2 fruit fly cellular contexts compared by ENCODE assay signal in the genomic region with DNA sequence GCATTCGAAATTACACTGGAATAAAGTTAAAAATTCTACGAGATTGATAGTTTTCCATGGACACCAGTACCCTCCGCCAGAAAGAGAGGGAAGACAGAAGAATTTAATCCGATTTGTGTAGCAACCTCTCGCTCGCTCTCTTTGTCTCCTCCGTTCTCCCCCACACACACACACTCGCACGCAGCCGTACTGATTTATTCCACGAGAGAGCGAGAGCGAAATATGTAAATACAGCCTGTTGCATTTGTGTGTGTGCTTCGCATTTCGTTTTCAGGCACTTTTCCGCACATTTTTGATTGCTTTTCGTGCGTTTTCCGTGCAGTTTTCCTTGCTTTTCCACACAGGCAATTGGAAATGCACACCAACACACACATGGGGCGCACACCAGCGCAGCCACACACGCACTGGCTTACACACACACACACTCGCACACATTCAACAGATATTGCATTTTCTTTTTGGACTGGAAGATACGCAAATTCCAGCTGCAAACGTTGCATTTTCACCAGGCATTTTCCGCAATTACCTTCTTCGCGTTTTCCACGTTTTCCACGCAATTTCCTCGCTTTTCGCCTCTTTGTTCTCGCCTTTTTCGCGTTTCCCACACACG.
A peak's percentile ranks its signal among the peaks of the same experiment; 100 is the strongest.
TF ChIP-seq lines count a peak whose summit lies in the region.

No protein-coding gene starts in this region.

TF ChIP-seq in whole organism, embryonic, 481 proteins besides CTCF, POLR2A, EP300 and RAD21 (continued from another document):
- no peak for TF ChIP-seq CG13894 (tag; optimal IDR thresholded peaks at IDR 0.05; lab: Kevin White, UChicago)
- TF ChIP-seq CG7372 (GFP tag; IDR thresholded peaks at IDR 0.05; lab: Robert Waterston, UW), result no peak
- no peak for TF ChIP-seq Dref (GFP tag; IDR thresholded peaks at IDR 0.05; lab: Robert Waterston, UW)
- TF ChIP-seq abd-A (tag; optimal IDR thresholded peaks at IDR 0.05; lab: Kevin White, UChicago), result peak; percentile 22
- TF ChIP-seq CG34422 (GFP tag; IDR thresholded peaks at IDR 0.05; lab: Robert Waterston, UW), result peak; percentile 45; the same call in 1 of the 3 replicates
- TF ChIP-seq Xrp1 (GFP tag; IDR thresholded peaks at IDR 0.05; lab: Robert Waterston, UW), result 0 out of 2 replicates have a peak, but pooled peaks have one; percentile 36
- TF ChIP-seq nerfin-1 (tag; optimal IDR thresholded peaks at IDR 0.05; lab: Kevin White, UChicago), result peak; percentile 24
- TF ChIP-seq otp (GFP tag; IDR thresholded peaks at IDR 0.05; lab: Robert Waterston, UW), result 0 out of 3 replicates have a peak, but pooled peaks have one; percentile 27
- peak; percentile 68 for TF ChIP-seq Med (GFP tag; lab: Kevin White, UChicago)
- no peak for TF ChIP-seq NC2β (GFP tag; optimal IDR thresholded peaks at IDR 0.05; lab: Kevin White, UChicago)
- peak; percentile 64 for TF ChIP-seq ewg (GFP tag; optimal IDR thresholded peaks at IDR 0.05; lab: Kevin White, UChicago)
- peak; percentile 98 for TF ChIP-seq CG8478 (optimal IDR thresholded peaks at IDR 0.05; lab: Kevin White, UChicago)
- peak; percentile 5 for TF ChIP-seq Myb (GFP tag; optimal IDR thresholded peaks at IDR 0.05; lab: Kevin White, UChicago)
- TF ChIP-seq HHEX (GFP tag; optimal IDR thresholded peaks at IDR 0.05; lab: Kevin White, UChicago), result no peak
- TF ChIP-seq CG4617 (GFP tag; optimal IDR thresholded peaks at IDR 0.05; lab: Kevin White, UChicago; ENCODE audit: borderline replicate concordance), result peak; percentile 84
- TF ChIP-seq cg (GFP tag; optimal IDR thresholded peaks at IDR 0.05; lab: Kevin White, UChicago), result peak; percentile 99
- peak; percentile 97 for TF ChIP-seq sd (tag; optimal IDR thresholded peaks at IDR 0.05; lab: Kevin White, UChicago)
- TF ChIP-seq Taf1 (GFP tag; IDR thresholded peaks at IDR 0.05; lab: Robert Waterston, UW), result no peak
- TF ChIP-seq CG9437 (GFP tag; optimal IDR thresholded peaks at IDR 0.05; lab: Kevin White, UChicago), result no peak
- peak; percentile 11; the same call in 1 of the 2 replicates for TF ChIP-seq sna (GFP tag; IDR thresholded peaks at IDR 0.05; lab: Robert Waterston, UW; ENCODE audit: partially characterized antibody)
- no peak for TF ChIP-seq grn (GFP tag; optimal IDR thresholded peaks at IDR 0.05; lab: Kevin White, UChicago)
- no peak for TF ChIP-seq CG7987 (GFP tag; optimal IDR thresholded peaks at IDR 0.05; lab: Kevin White, UChicago)
- peak; percentile 66 for TF ChIP-seq kni (GFP tag; optimal IDR thresholded peaks at IDR 0.05; lab: Kevin White, UChicago)
- peak; percentile 73 for TF ChIP-seq zf30C (GFP tag; optimal IDR thresholded peaks at IDR 0.05; lab: Kevin White, UChicago)
- peak; percentile 85 for TF ChIP-seq CG15479 (GFP tag; optimal IDR thresholded peaks at IDR 0.05; lab: Kevin White, UChicago)
- no peak for TF ChIP-seq CG3995 (GFP tag; optimal IDR thresholded peaks at IDR 0.05; lab: Kevin White, UChicago)
- no peak for TF ChIP-seq prd (optimal IDR thresholded peaks at IDR 0.05; lab: Kevin White, UChicago)
- no peak for TF ChIP-seq prd (GFP tag; IDR thresholded peaks at IDR 0.05; lab: Robert Waterston, UW)
- no peak for TF ChIP-seq dysf (GFP tag; IDR thresholded peaks at IDR 0.05; lab: Robert Waterston, UW)
- 0 out of 2 replicates have a peak, but pooled peaks have one; percentile 13 for TF ChIP-seq Atf6 (GFP tag; IDR thresholded peaks at IDR 0.05; lab: Robert Waterston, UW)
- peak; percentile 97 for TF ChIP-seq scrt (GFP tag; optimal IDR thresholded peaks at IDR 0.05; lab: Kevin White, UChicago)
- TF ChIP-seq ken (GFP tag; IDR thresholded peaks at IDR 0.05; lab: Robert Waterston, UW), result no peak
- no peak for TF ChIP-seq Dfd (GFP tag; optimal IDR thresholded peaks at IDR 0.05; lab: Kevin White, UChicago)
- TF ChIP-seq sqz (GFP tag; optimal IDR thresholded peaks at IDR 0.05; lab: Kevin White, UChicago), result no peak
- peak; percentile 70 for TF ChIP-seq Elba2 (GFP tag; optimal IDR thresholded peaks at IDR 0.05; lab: Kevin White, UChicago)
- peak; percentile 7 for TF ChIP-seq CG12769 (tag; optimal IDR thresholded peaks at IDR 0.05; lab: Kevin White, UChicago)
- no peak for TF ChIP-seq H2.0 (GFP tag; IDR thresholded peaks at IDR 0.05; lab: Robert Waterston, UW)
- peak; percentile 50; the same call in 1 of the 2 replicates for TF ChIP-seq CG4360 (GFP tag; IDR thresholded peaks at IDR 0.05; lab: Robert Waterston, UW)
- peak; percentile 79 for TF ChIP-seq CG1832 (GFP tag; optimal IDR thresholded peaks at IDR 0.05; lab: Kevin White, UChicago)
- TF ChIP-seq vvl (GFP tag; IDR thresholded peaks at IDR 0.05; lab: Robert Waterston, UW), result peak; percentile 72
- peak; percentile 70; the same call in 2 of the 4 replicates for TF ChIP-seq chinmo (GFP tag; IDR thresholded peaks at IDR 0.05; lab: Robert Waterston, UW; ENCODE audit: partially characterized antibody)
- peak; percentile 43 for TF ChIP-seq Nf-YC (tag; optimal IDR thresholded peaks at IDR 0.05; lab: Kevin White, UChicago)
- TF ChIP-seq HLHmδ (GFP tag; optimal IDR thresholded peaks at IDR 0.05; lab: Kevin White, UChicago), result no peak
- no peak for TF ChIP-seq CG14667 (GFP tag; IDR thresholded peaks at IDR 0.05; lab: Robert Waterston, UW)
- no peak for TF ChIP-seq CG4328 (GFP tag; optimal IDR thresholded peaks at IDR 0.05; lab: Kevin White, UChicago)
- TF ChIP-seq MBD-R2 (GFP tag; IDR thresholded peaks at IDR 0.05; lab: Robert Waterston, UW), result peak; percentile 9; the same call in 1 of the 2 replicates
- no peak for TF ChIP-seq CG6654 (GFP tag; optimal IDR thresholded peaks at IDR 0.05; lab: Kevin White, UChicago)
- no peak for TF ChIP-seq sisA (GFP tag; IDR thresholded peaks at IDR 0.05; lab: Robert Waterston, UW)
- peak; percentile 60 for TF ChIP-seq kah (GFP tag; optimal IDR thresholded peaks at IDR 0.05; lab: Kevin White, UChicago)
- no peak for TF ChIP-seq Jarid2 (GFP tag; optimal IDR thresholded peaks at IDR 0.05; lab: Kevin White, UChicago)
- TF ChIP-seq CG17829 (tag; optimal IDR thresholded peaks at IDR 0.05; lab: Kevin White, UChicago), result no peak
- no peak for TF ChIP-seq CG8359 (GFP tag; optimal IDR thresholded peaks at IDR 0.05; lab: Kevin White, UChicago; ENCODE audit: borderline replicate concordance)
- peak; percentile 87 for TF ChIP-seq oc (tag; optimal IDR thresholded peaks at IDR 0.05; lab: Kevin White, UChicago)
- TF ChIP-seq CG10543 (GFP tag; optimal IDR thresholded peaks at IDR 0.05; lab: Kevin White, UChicago), result no peak
- TF ChIP-seq Trl (optimal IDR thresholded peaks at IDR 0.05; lab: Kevin White, UChicago), result peak; percentile 58 to 88
- TF ChIP-seq Trl (GFP tag; optimal IDR thresholded peaks at IDR 0.05; lab: Kevin White, UChicago), result no peak
- TF ChIP-seq lola (GFP tag; optimal IDR thresholded peaks at IDR 0.05; lab: Kevin White, UChicago), result peak in 1 of 3 experiments; percentile 80
- TF ChIP-seq wek (GFP tag; optimal IDR thresholded peaks at IDR 0.05; lab: Kevin White, UChicago), result peak; percentile 22
TF ChIP-seq in whole organism, embryonic: peak in this region for 40.

TF ChIP-seq in whole organism, wandering third instar larva, 38 proteins besides CTCF, POLR2A, EP300 and RAD21 (continued from another document):
- TF ChIP-seq h (GFP tag; optimal IDR thresholded peaks at IDR 0.05; lab: Kevin White, UChicago) (peak; percentile 20), dmrt93B (GFP tag; optimal IDR thresholded peaks at IDR 0.05; lab: Kevin White, UChicago) (no peak)
